Fruit fly (Drosophila melanogaster) whole organism, prepupa: ENCODE measurements around the gene plx.

Experiments
- Blimp-1 ChIP-seq: fragments of 200-800 bp; sonication (Bioruptor generic); optimal IDR thresholded peaks from 3 replicates; lab custom pipeline; 2017; ENCODE audit warnings: missing biosample characterization, missing genetic modification characterization, mild to moderate bottlenecking, moderate library complexity, missing genetic modification reagents
- CG10669 ChIP-seq: fragments of 200-800 bp; sonication (Bioruptor generic); optimal IDR thresholded peaks from 3 replicates; lab custom pipeline; 2018; ENCODE audit warnings: missing biosample characterization, mild to moderate bottlenecking, missing genetic modification characterization, moderate library complexity
- CG3032 ChIP-seq: fragments of 200-800 bp; optimal IDR thresholded peaks from 2 replicates; lab custom pipeline; 2019; ENCODE audit warnings: missing biosample characterization, mild to moderate bottlenecking, missing genetic modification characterization, moderate library complexity
- CG8319 ChIP-seq: fragments of 200-800 bp; sonication (Bioruptor generic); optimal IDR thresholded peaks from 3 replicates; lab custom pipeline; 2016; ENCODE audit warnings: missing biosample characterization, missing genetic modification characterization
- Eip78C ChIP-seq: fragments of 200-800 bp; sonication (Bioruptor generic); peaks from one replicate; lab custom pipeline; 2016; ENCODE audit warnings: missing biosample characterization, missing genetic modification characterization
- Eip93F ChIP-seq: fragments of 200-800 bp; sonication (Bioruptor generic); optimal IDR thresholded peaks from 2 replicates; lab custom pipeline; 2016; ENCODE audit warnings: missing biosample characterization, mild to moderate bottlenecking, missing genetic modification characterization
- Ets21C ChIP-seq: fragments of 200-800 bp; sonication (Bioruptor generic); optimal IDR thresholded peaks from 3 replicates; lab custom pipeline; 2016; ENCODE audit warnings: missing biosample characterization, missing genetic modification characterization
- Hr39 ChIP-seq: fragments of 200-800 bp; sonication (Bioruptor generic); optimal IDR thresholded peaks from 2 replicates; lab custom pipeline; 2016; ENCODE audit warnings: missing biosample characterization, missing genetic modification characterization

dm6 chr3R:5704982-5705381 is 19.3 kb downstream of the plx start:
- TF ChIP-seq Eip78C (no peak), Hr39 (no peak), Blimp-1 (no peak), CG3032 (tag; lab: Kevin White, UChicago) (no peak), Ets21C (GFP tag; lab: Kevin White, UChicago) (no peak), Eip93F (GFP tag; lab: Kevin White, UChicago) (no peak), CG8319 (GFP tag; lab: Kevin White, UChicago) (no peak), CG10669 (GFP tag; lab: Kevin White, UChicago) (no peak)
